Worm (Caenorhabditis elegans) whole organism, L4/young adult: ENCODE results near the gene M02F4.1.

Source experiments
- W03F9.2 ChIP-seq: fragments of 150-350 bp; optimal IDR thresholded peaks from 2 replicates; lab custom pipeline; 2014; ENCODE audit warnings: missing biosample characterization, missing genetic modification characterization
- dao-5 ChIP-seq: sonication (generic microtip); optimal IDR thresholded peaks from 2 replicates; lab custom pipeline; 2016; ENCODE audit warnings: missing genotype, missing genetic modification characterization, moderate library complexity, missing compliant biosample characterization
- him-1 ChIP-seq: sonication (generic microtip); optimal IDR thresholded peaks from 2 replicates; lab custom pipeline; 2016; ENCODE audit warnings: missing genotype, missing genetic modification reagents, missing genetic modification characterization, missing compliant biosample characterization

ce11 chrX:3061698-3062097, 32.8 kb upstream of the M02F4.1 start:
- TF ChIP-seq W03F9.2 (no peak), him-1 (no peak), dao-5 (tag; lab: Kevin White, UChicago) (no peak)
